Worm (Caenorhabditis elegans): ENCODE measurements around the gene F54B8.1.

DNA sequence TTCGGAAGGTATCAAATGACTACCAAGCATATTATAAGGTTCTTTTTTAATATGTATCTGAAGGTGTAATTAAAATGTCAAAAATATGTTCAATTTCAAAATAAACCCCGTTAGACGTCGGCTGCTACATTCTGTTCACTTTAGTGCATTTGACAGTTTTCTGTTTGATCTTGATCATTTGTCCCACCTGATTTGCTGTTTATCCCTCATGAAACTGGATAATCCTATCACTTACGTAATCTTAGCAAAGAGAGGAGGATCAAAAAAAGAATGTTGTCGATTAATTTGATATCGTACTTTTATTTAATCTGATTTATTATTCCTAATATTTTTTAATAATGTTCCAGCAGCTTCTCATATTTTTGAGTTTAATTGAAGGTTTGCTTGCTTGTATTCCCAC lies at the start of gene F54B8.1:
- no peak for TF ChIP-seq jun-1 (tag; optimal IDR thresholded peaks at IDR 0.05)
- TF ChIP-seq ztf-11 (tag; optimal IDR thresholded peaks at IDR 0.05) = no peak
- no peak for TF ChIP-seq ama-1 (optimal IDR thresholded peaks at IDR 0.05)
- no peak for TF ChIP-seq zag-1 (tag; optimal IDR thresholded peaks at IDR 0.05)
- TF ChIP-seq nhr-12 (tag; optimal IDR thresholded peaks at IDR 0.05) = no peak
- TF ChIP-seq mdl-1 (tag; optimal IDR thresholded peaks at IDR 0.05) = no peak
- no peak for TF ChIP-seq ztf-4 (tag; optimal IDR thresholded peaks at IDR 0.05)
- TF ChIP-seq ceh-9 (tag; optimal IDR thresholded peaks at IDR 0.05) = no peak
- no peak for TF ChIP-seq tbx-2 (tag; optimal IDR thresholded peaks at IDR 0.05)

Measured in whole organism, L3 larva.